Fruit fly (Drosophila melanogaster) whole organism, embryonic: ENCODE results near the gene CG11768.

ENCODE experiments used
- Aef1 ChIP-seq: fragments of 200-800 bp; sonication (Bioruptor generic); IDR thresholded peaks from 3 replicates; pipeline ENCODE4 v1.3.6; 2022; ENCODE audit warnings: missing biosample characterization, missing genetic modification characterization
- CG1024 ChIP-seq: fragments of 200-800 bp; sonication (Bioruptor generic); IDR thresholded peaks from 2 replicates; pipeline ENCODE4 v1.3.6; 2022; ENCODE audit warnings: missing biosample characterization, missing genetic modification characterization
- CG11695 ChIP-seq: fragments of 200-800 bp; sonication (Bioruptor generic); IDR thresholded peaks from 3 replicates; pipeline ENCODE4 v1.3.6; 2022; ENCODE audit warnings: missing biosample characterization, missing genetic modification characterization
- CG12391 ChIP-seq: fragments of 200-800 bp; sonication (Bioruptor generic); optimal IDR thresholded peaks from 3 replicates; lab custom pipeline; 2018; ENCODE audit warnings: missing biosample characterization, mild to moderate bottlenecking, missing genetic modification characterization, moderate library complexity
- CG13424 ChIP-seq: fragments of 200-800 bp; sonication (Bioruptor generic); optimal IDR thresholded peaks from 2 replicates; lab custom pipeline; 2019; ENCODE audit warnings: missing biosample characterization, mild to moderate bottlenecking, missing genetic modification characterization, moderate library complexity
- CG14014 ChIP-seq: fragments of 200-800 bp; sonication (Bioruptor generic); IDR thresholded peaks from 2 replicates; pipeline ENCODE4 v1.3.6; 2022; ENCODE audit warnings: missing biosample characterization, missing genetic modification characterization
- CG14965 ChIP-seq: fragments of 200-800 bp; sonication (Bioruptor generic); optimal IDR thresholded peaks from 2 replicates; lab custom pipeline; 2016; ENCODE audit warnings: missing biosample characterization, missing genetic modification characterization, borderline replicate concordance
- CG16779 ChIP-seq: fragments of 200-800 bp; sonication (Bioruptor generic); IDR thresholded peaks from 2 replicates; pipeline ENCODE4 v1.3.6; 2022; ENCODE audit warnings: missing biosample characterization, missing genetic modification characterization
- CG30431 ChIP-seq: fragments of 200-800 bp; sonication (Bioruptor generic); optimal IDR thresholded peaks from 2 replicates; lab custom pipeline; 2017; ENCODE audit warnings: missing biosample characterization, missing genetic modification characterization
- CG3065 ChIP-seq: fragments of 200-800 bp; sonication (Bioruptor generic); optimal IDR thresholded peaks from 2 replicates; lab custom pipeline; 2016; ENCODE audit warnings: missing biosample characterization, missing genetic modification characterization
- CG31224 ChIP-seq: fragments of 200-800 bp; sonication (Bioruptor generic); IDR thresholded peaks from 2 replicates; pipeline ENCODE4 v1.3.6; 2022; ENCODE audit warnings: missing biosample characterization, missing genetic modification characterization
- CG4282 ChIP-seq: fragments of 200-800 bp; sonication (Bioruptor generic); optimal IDR thresholded peaks from 2 replicates; lab custom pipeline; 2016; ENCODE audit warnings: missing biosample characterization, missing genetic modification characterization
- CG5245 ChIP-seq: fragments of 200-800 bp; sonication (Bioruptor generic); optimal IDR thresholded peaks from 3 replicates; lab custom pipeline; 2016; ENCODE audit warnings: missing biosample characterization, missing genetic modification characterization
- CG7745 ChIP-seq: fragments of 200-800 bp; sonication (Bioruptor generic); optimal IDR thresholded peaks from 2 replicates; lab custom pipeline; 2018; ENCODE audit warnings: missing biosample characterization, mild to moderate bottlenecking, missing genetic modification characterization, moderate library complexity
- CG9437 ChIP-seq: fragments of 200-800 bp; sonication (Bioruptor generic); optimal IDR thresholded peaks from 2 replicates; lab custom pipeline; 2018; ENCODE audit warnings: missing biosample characterization, mild to moderate bottlenecking, missing genetic modification characterization
- Dip3 ChIP-seq: fragments of 200-800 bp; sonication (Bioruptor generic); optimal IDR thresholded peaks from 3 replicates; lab custom pipeline; 2016; ENCODE audit warnings: missing biosample characterization, missing genetic modification characterization
- Doc2 ChIP-seq: fragments of 200-800 bp; sonication (Bioruptor generic); IDR thresholded peaks from 2 replicates; pipeline ENCODE4 v1.3.6; 2022; ENCODE audit warnings: missing biosample characterization, missing genetic modification characterization
- Drgx ChIP-seq: fragments of 200-800 bp; sonication (Bioruptor generic); IDR thresholded peaks from 2 replicates; pipeline ENCODE4 v1.3.6; 2022; ENCODE audit warnings: missing biosample characterization, missing genetic modification characterization
- E2f2 ChIP-seq: fragments of 200-800 bp; sonication (Bioruptor generic); IDR thresholded peaks from 2 replicates; pipeline ENCODE4 v1.3.6; 2022; ENCODE audit warnings: missing biosample characterization, missing genetic modification characterization
- Elba2 ChIP-seq: fragments of 200-800 bp; sonication (Bioruptor generic); optimal IDR thresholded peaks from 3 replicates; lab custom pipeline; 2016; ENCODE audit warnings: missing biosample characterization, missing genetic modification characterization
- H15 ChIP-seq: fragments of 200-800 bp; sonication (Bioruptor generic); IDR thresholded peaks from 3 replicates; pipeline ENCODE4 v1.3.6; 2022; ENCODE audit warnings: missing biosample characterization, missing genetic modification characterization
- HLH3B ChIP-seq: fragments of 200-800 bp; sonication (Bioruptor generic); IDR thresholded peaks from 2 replicates; pipeline ENCODE4 v1.3.6; 2022; ENCODE audit warnings: missing biosample characterization, missing genetic modification characterization
- HLH4C ChIP-seq: fragments of 200-800 bp; sonication (Bioruptor generic); IDR thresholded peaks from 3 replicates; pipeline ENCODE4 v1.3.6; 2022; ENCODE audit warnings: missing biosample characterization, missing genetic modification characterization; ENCODE audit not compliant: partially characterized antibody
- NFAT ChIP-seq: fragments of 200-800 bp; sonication (Bioruptor generic); IDR thresholded peaks from 2 replicates; pipeline ENCODE4 v1.3.6; 2022; ENCODE audit warnings: missing biosample characterization, missing genetic modification characterization
- Opbp ChIP-seq: fragments of 200-800 bp; sonication (Bioruptor generic); IDR thresholded peaks from 3 replicates; pipeline ENCODE4 v1.3.6; 2022; ENCODE audit warnings: missing biosample characterization, missing genetic modification characterization; ENCODE audit not compliant: partially characterized antibody
- PHDP ChIP-seq: fragments of 200-800 bp; sonication (Bioruptor generic); optimal IDR thresholded peaks from 3 replicates; lab custom pipeline; 2018; ENCODE audit warnings: missing biosample characterization, mild to moderate bottlenecking, missing genetic modification characterization, moderate library complexity
- Scr ChIP-seq: fragments of 200-800 bp; sonication (Bioruptor generic); IDR thresholded peaks from 2 replicates; pipeline ENCODE4 v1.3.6; 2022; ENCODE audit warnings: missing biosample characterization, missing genetic modification characterization; ENCODE audit not compliant: partially characterized antibody
- ap ChIP-seq: fragments of 200-800 bp; sonication (Bioruptor generic); IDR thresholded peaks from 2 replicates; pipeline ENCODE4 v1.3.6; 2022; ENCODE audit warnings: missing biosample characterization, missing genetic modification characterization
- ara ChIP-seq: fragments of 200-800 bp; sonication (Bioruptor generic); IDR thresholded peaks from 2 replicates; pipeline ENCODE4 v1.3.6; 2022; ENCODE audit warnings: missing biosample characterization, missing genetic modification characterization
- ci ChIP-seq: fragments of 200-800 bp; sonication (Bioruptor generic); IDR thresholded peaks from 3 replicates; pipeline ENCODE4 v1.3.6; 2022; ENCODE audit warnings: missing biosample characterization, missing genetic modification characterization
- croc ChIP-seq: fragments of 200-800 bp; sonication (Bioruptor generic); conservative IDR thresholded peaks from 3 replicates; pipeline ENCODE4 v1.3.6; 2022; ENCODE audit warnings: missing biosample characterization, missing genetic modification characterization
- en ChIP-seq: fragments of 200-800 bp; sonication (Bioruptor generic); optimal IDR thresholded peaks from 2 replicates; lab custom pipeline; 2016; ENCODE audit warnings: missing biosample characterization, missing genetic modification characterization
- fd96Cb ChIP-seq: fragments of 200-800 bp; sonication (Bioruptor generic); optimal IDR thresholded peaks from 2 replicates; lab custom pipeline; 2018; ENCODE audit warnings: missing biosample characterization, mild to moderate bottlenecking, missing genetic modification characterization, moderate library complexity
- her ChIP-seq: fragments of 200-800 bp; sonication (Bioruptor generic); optimal IDR thresholded peaks from 2 replicates; lab custom pipeline; 2016; ENCODE audit warnings: missing biosample characterization, missing genetic modification characterization
- ind ChIP-seq: fragments of 200-800 bp; sonication (Bioruptor generic); optimal IDR thresholded peaks from 3 replicates; lab custom pipeline; 2016; ENCODE audit warnings: missing biosample characterization, missing genetic modification characterization
- inv ChIP-seq: fragments of 200-800 bp; sonication (Bioruptor generic); IDR thresholded peaks from 2 replicates; pipeline ENCODE4 v1.3.6; 2022; ENCODE audit warnings: missing biosample characterization, missing genetic modification characterization; ENCODE audit not compliant: partially characterized antibody
- knrl ChIP-seq: fragments of 200-800 bp; sonication (Bioruptor generic); IDR thresholded peaks from 3 replicates; pipeline ENCODE4 v1.3.6; 2022; ENCODE audit warnings: missing biosample characterization, missing genetic modification characterization; ENCODE audit not compliant: partially characterized antibody
- lilli ChIP-seq: fragments of 200-800 bp; sonication (Bioruptor generic); optimal IDR thresholded peaks from 3 replicates; lab custom pipeline; 2016; ENCODE audit warnings: missing biosample characterization, missing genetic modification characterization
- lmd ChIP-seq: fragments of 200-800 bp; sonication (Bioruptor generic); IDR thresholded peaks from 2 replicates; pipeline ENCODE4 v1.3.6; 2022; ENCODE audit warnings: missing biosample characterization, missing genetic modification characterization
- odd ChIP-seq: fragments of 200-800 bp; sonication (Bioruptor generic); optimal IDR thresholded peaks from 2 replicates; lab custom pipeline; 2017; ENCODE audit warnings: missing biosample characterization, mild to moderate bottlenecking, missing genetic modification characterization
- row ChIP-seq: fragments of 200-800 bp; sonication (Bioruptor generic); IDR thresholded peaks from 3 replicates; pipeline ENCODE4 v1.3.6; 2022; ENCODE audit warnings: missing biosample characterization, missing genetic modification characterization
- run ChIP-seq: fragments of 200-800 bp; sonication (Bioruptor generic); optimal IDR thresholded peaks from 3 replicates; lab custom pipeline; 2018; ENCODE audit warnings: missing biosample characterization, mild to moderate bottlenecking, missing genetic modification characterization
- sens-2 ChIP-seq: fragments of 200-800 bp; sonication (Bioruptor generic); IDR thresholded peaks from 2 replicates; pipeline ENCODE4 v1.3.6; 2022; ENCODE audit warnings: missing biosample characterization, missing genetic modification characterization
- sisA ChIP-seq: fragments of 200-800 bp; sonication (Bioruptor generic); IDR thresholded peaks from 2 replicates; pipeline ENCODE4 v1.3.6; 2022; ENCODE audit warnings: missing biosample characterization, missing genetic modification characterization
- slou ChIP-seq: fragments of 200-800 bp; sonication (Bioruptor generic); optimal IDR thresholded peaks from 3 replicates; lab custom pipeline; 2016; ENCODE audit warnings: missing biosample characterization, missing genetic modification characterization
- sr ChIP-seq: fragments of 200-800 bp; sonication (Bioruptor generic); IDR thresholded peaks from 3 replicates; pipeline ENCODE4 v1.3.6; 2022; ENCODE audit warnings: missing biosample characterization, missing genetic modification characterization
- ssp ChIP-seq: fragments of 200-800 bp; sonication (Bioruptor generic); IDR thresholded peaks from 2 replicates; pipeline ENCODE4 v1.3.6; 2022; ENCODE audit warnings: missing biosample characterization, missing genetic modification characterization
- ttk ChIP-seq: fragments of 200-800 bp; sonication (Bioruptor generic); IDR thresholded peaks from 2 replicates; pipeline ENCODE4 v2.1.2; 2022; ENCODE audit warnings: missing biosample characterization, missing genetic modification characterization
- tx ChIP-seq: fragments of 200-800 bp; sonication (Bioruptor generic); optimal IDR thresholded peaks from 2 replicates; lab custom pipeline; 2016; ENCODE audit warnings: missing biosample characterization, missing genetic modification characterization
- zfh1 ChIP-seq: fragments of 200-800 bp; sonication (Bioruptor generic); IDR thresholded peaks from 3 replicates; pipeline ENCODE4 v1.3.6; 2022; ENCODE audit warnings: missing biosample characterization, missing genetic modification characterization

The CG11768 gene

DNA sequence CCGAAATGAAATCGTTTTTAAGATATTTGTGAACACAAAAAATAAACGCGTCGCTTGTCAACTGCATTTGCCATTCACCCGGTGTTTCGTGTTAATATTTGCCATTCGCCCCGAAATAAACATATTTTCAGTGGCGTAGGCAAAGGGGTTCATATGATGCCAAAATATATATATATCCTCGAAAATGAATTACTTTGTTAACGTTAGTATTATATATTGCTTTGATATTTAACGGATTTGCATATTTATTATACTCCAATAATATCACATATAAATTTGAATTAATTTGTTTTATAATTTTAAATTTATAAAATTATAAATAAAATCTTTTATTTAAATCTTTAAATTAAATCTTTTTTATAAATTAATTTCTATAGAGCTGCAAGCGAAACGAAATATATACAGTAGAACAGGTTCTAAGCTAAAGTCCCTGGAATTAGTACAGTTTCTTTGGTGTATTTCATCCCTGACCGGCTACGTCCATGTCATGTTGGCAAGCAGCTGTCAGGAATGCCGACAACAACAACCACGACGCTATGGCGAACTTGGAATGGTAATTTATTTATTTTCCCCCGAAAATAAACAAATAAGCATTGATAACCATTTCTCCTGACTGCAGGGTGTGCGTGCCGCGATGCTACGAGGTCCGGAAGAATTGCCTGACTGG is 36.3 kb downstream of the CG11768 start, which contains the start of the genes M1BP and CG8202 (continued):
- TF ChIP-seq CG11695 (GFP tag; lab: Robert Waterston, UW) (peak; percentile 70; the same call in 2 of the 3 replicates), slou (GFP tag; lab: Kevin White, UChicago) (peak; percentile 41), Drgx (GFP tag; lab: Robert Waterston, UW) (peak; percentile 74), CG9437 (GFP tag; lab: Kevin White, UChicago) (peak; percentile 93), Elba2 (GFP tag; lab: Kevin White, UChicago) (peak; percentile 53), H15 (peak; percentile 59; the same call in 1 of the 3 replicates), CG31224 (GFP tag; lab: Robert Waterston, UW) (peak; percentile 52), knrl (GFP tag; lab: Robert Waterston, UW) (no peak), lmd (GFP tag; lab: Robert Waterston, UW) (peak; percentile 82), her (GFP tag; lab: Kevin White, UChicago) (no peak), CG12391 (tag; lab: Kevin White, UChicago) (peak; percentile 95), CG5245 (GFP tag; lab: Kevin White, UChicago) (peak; percentile 76), CG16779 (GFP tag; lab: Robert Waterston, UW) (no peak), Dip3 (GFP tag; lab: Kevin White, UChicago) (peak; percentile 13), lilli (GFP tag; lab: Kevin White, UChicago) (peak; percentile 81), CG14965 (GFP tag; lab: Kevin White, UChicago) (no peak), fd96Cb (tag; lab: Kevin White, UChicago) (peak; percentile 90), CG14014 (GFP tag; lab: Robert Waterston, UW) (peak; percentile 71), row (GFP tag; lab: Robert Waterston, UW) (peak; percentile 91), ttk (GFP tag; lab: Robert Waterston, UW) (peak; percentile 70; the same call in 1 of the 2 replicates), Scr (GFP tag; lab: Robert Waterston, UW) (no peak), ci (peak; percentile 67; the same call in 2 of the 3 replicates), E2f2 (no peak; the same call in 1 of the 2 replicates), tx (GFP tag; lab: Kevin White, UChicago) (peak; percentile 38), Aef1 (GFP tag; lab: Robert Waterston, UW) (peak; percentile 83), CG7745 (tag; lab: Kevin White, UChicago) (no peak), zfh1 (GFP tag; lab: Robert Waterston, UW) (peak; percentile 83; the same call in 2 of the 3 replicates), NFAT (peak; percentile 81), sens-2 (GFP tag; lab: Robert Waterston, UW) (no peak), ap (GFP tag; lab: Robert Waterston, UW) (peak; percentile 47; the same call in 1 of the 2 replicates), CG4282 (no peak), Opbp (GFP tag; lab: Robert Waterston, UW) (no peak), sisA (GFP tag; lab: Robert Waterston, UW) (peak; percentile 76), croc (peak; percentile 66; the same call in 1 of the 3 replicates), inv (GFP tag; lab: Robert Waterston, UW) (no peak), ssp (GFP tag; lab: Robert Waterston, UW) (peak; percentile 56; the same call in 1 of the 2 replicates), ind (GFP tag; lab: Kevin White, UChicago) (peak; percentile 94), HLH4C (GFP tag; lab: Robert Waterston, UW) (no peak), run (tag; lab: Kevin White, UChicago) (peak; percentile 70), CG1024 (0 out of 2 replicates have a peak, but pooled peaks have one; percentile 3), Doc2 (GFP tag; lab: Robert Waterston, UW) (peak; percentile 34; the same call in 1 of the 2 replicates), CG3065 (GFP tag; lab: Kevin White, UChicago) (peak; percentile 73), CG13424 (peak; percentile 96), PHDP (tag; lab: Kevin White, UChicago) (peak; percentile 91), CG30431 (GFP tag; lab: Kevin White, UChicago) (peak; percentile 85), ara (peak; percentile 78), en (GFP tag; lab: Kevin White, UChicago) (no peak), HLH3B (GFP tag; lab: Robert Waterston, UW) (peak; percentile 58), odd (GFP tag; lab: Kevin White, UChicago) (peak; percentile 92), sr (GFP tag; lab: Robert Waterston, UW) (no peak)
